Worm (Caenorhabditis elegans) whole organism, L3 larva: ENCODE data around the gene far-4.

ENCODE experiments used
- R02D3.7 ChIP-seq: fragments of 150-350 bp; optimal IDR thresholded peaks from 2 replicates; lab custom pipeline; 2014; ENCODE audit warnings: missing biosample characterization, missing genetic modification characterization
- ceh-82 ChIP-seq: fragments of 150-350 bp; optimal IDR thresholded peaks from 2 replicates; lab custom pipeline; 2014; ENCODE audit warnings: missing biosample characterization, missing genetic modification characterization
- lin-39 ChIP-seq: fragments of 150-350 bp; optimal IDR thresholded peaks from 2 replicates; lab custom pipeline; 2018; ENCODE audit warnings: missing biosample characterization, missing genetic modification reagents, missing genetic modification characterization
- lsy-12 ChIP-seq: sonication (generic microtip); optimal IDR thresholded peaks from 2 replicates; lab custom pipeline; 2016; ENCODE audit warnings: mild to moderate bottlenecking, missing genetic modification characterization, missing compliant biosample characterization
- mdl-1 ChIP-seq: fragments of 150-350 bp; optimal IDR thresholded peaks from 2 replicates; lab custom pipeline; 2014; ENCODE audit warnings: missing biosample characterization, missing genetic modification characterization
- tbx-2 ChIP-seq: sonication (generic microtip); optimal IDR thresholded peaks from 2 replicates; lab custom pipeline; 2016; ENCODE audit warnings: mild to moderate bottlenecking, missing genetic modification characterization, missing compliant biosample characterization
- zag-1 ChIP-seq: fragments of 150-350 bp; optimal IDR thresholded peaks from 2 replicates; lab custom pipeline; 2014; ENCODE audit warnings: missing biosample characterization, missing genetic modification characterization

- TF ChIP-seq tbx-2 (tag; lab: Kevin White, UChicago) (no peak), mdl-1 (tag; lab: Kevin White, UChicago) (no peak), ceh-82 (tag; lab: Kevin White, UChicago) (no peak), R02D3.7 (no peak), zag-1 (tag; lab: Kevin White, UChicago) (no peak), lin-39 (tag; lab: Kevin White, UChicago) (no peak), lsy-12 (no peak)
Measured at ce11 chrV:13049149-13049610, 49.7 kb upstream of the far-4 start, which contains the start of gene W07G4.8.
